Worm (Caenorhabditis elegans) whole organism, young adult: ENCODE measurements around the gene Y79H2A.12.

Source experiments
- B0261.1 ChIP-seq: sonication (generic microtip); optimal IDR thresholded peaks from 2 replicates; lab custom pipeline; 2016; ENCODE audit warnings: mild to moderate bottlenecking, missing genetic modification characterization, moderate library complexity, missing compliant biosample characterization
- F49E8.2 ChIP-seq: sonication (generic microtip); optimal IDR thresholded peaks from 3 replicates; lab custom pipeline; 2017; ENCODE audit warnings: missing genetic modification characterization, mild to moderate bottlenecking, missing compliant biosample characterization, antibody characterized with exemption, moderate library complexity; ENCODE audit not compliant: insufficient read depth
- bed-1 ChIP-seq: fragments of 200-800 bp; sonication (Bioruptor generic); IDR thresholded peaks from 2 replicates; pipeline ENCODE4 v1.3.6; 2022; ENCODE audit warnings: missing genetic modification reagents, missing genetic modification characterization, missing compliant biosample characterization
- unc-62 ChIP-seq: fragments of 150-350 bp; optimal IDR thresholded peaks from 2 replicates; lab custom pipeline; 2014; ENCODE audit warnings: missing biosample characterization, missing genetic modification reagents, missing genetic modification characterization
- ztf-22 ChIP-seq: fragments of 200-800 bp; sonication (Bioruptor generic); optimal IDR thresholded peaks from 2 replicates; lab custom pipeline; 2018; ENCODE audit warnings: mild to moderate bottlenecking, missing genetic modification characterization, moderate library complexity, missing compliant biosample characterization

DNA sequence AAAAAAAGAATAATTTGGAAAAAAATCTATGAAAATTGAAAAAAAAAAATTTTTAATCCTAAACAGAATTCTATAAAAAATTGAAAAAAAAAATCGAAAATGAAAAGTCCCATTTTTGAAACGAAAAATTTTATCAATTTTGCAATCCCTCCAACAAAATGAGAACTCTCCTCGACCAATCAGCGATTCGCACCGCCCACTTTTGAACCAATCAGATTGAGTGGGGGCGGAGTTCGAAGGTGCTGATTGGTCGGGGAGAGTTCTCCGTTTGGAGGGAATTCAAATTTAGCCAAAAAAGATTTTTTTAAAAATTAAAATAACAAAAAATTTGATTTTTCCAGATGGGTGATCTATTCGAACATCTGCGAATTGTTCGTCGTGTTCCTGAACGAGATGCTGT, 39.1 kb upstream of the Y79H2A.12 start:
- TF ChIP-seq F49E8.2 (tag; lab: Kevin White, UChicago) (no peak), bed-1 (GFP tag; lab: Robert Waterston, UW) (no peak), ztf-22 (GFP tag; lab: Kevin White, UChicago) (no peak), B0261.1 (tag; lab: Kevin White, UChicago) (no peak), unc-62 (GFP tag; lab: Kevin White, UChicago) (no peak)
